Worm (Caenorhabditis elegans) whole organism, midembryonic: ENCODE measurements around the gene C08F1.12.

Experiments used
- T22C8.4 ChIP-seq: fragments of 200-800 bp; sonication (Bioruptor generic); IDR thresholded peaks from 2 replicates; pipeline ENCODE4 v1.3.6; 2022; ENCODE audit warnings: missing genetic modification characterization, missing compliant biosample characterization
- cog-1 ChIP-seq: sonication (generic microtip); optimal IDR thresholded peaks from 2 replicates; lab custom pipeline; 2016; ENCODE audit warnings: missing genetic modification characterization, missing compliant biosample characterization
- flt-1 ChIP-seq: fragments of 200-800 bp; sonication (Bioruptor generic); IDR thresholded peaks from 2 replicates; pipeline ENCODE4 v1.3.6; 2022; ENCODE audit warnings: missing genetic modification characterization, missing compliant biosample characterization
- klf-2 ChIP-seq: fragments of 200-800 bp; sonication (Bioruptor generic); conservative IDR thresholded peaks from 2 replicates; pipeline ENCODE4 v1.3.6; 2022; ENCODE audit warnings: missing genetic modification reagents, missing genetic modification characterization, missing compliant biosample characterization
- med-1 ChIP-seq: sonication (generic microtip); optimal IDR thresholded peaks from 2 replicates; lab custom pipeline; 2017; ENCODE audit warnings: missing genetic modification characterization, mild to moderate bottlenecking, missing compliant biosample characterization, antibody characterized with exemption, missing genetic modification reagents; ENCODE audit not compliant: insufficient read depth
- ref-1 ChIP-seq: fragments of 200-800 bp; sonication (Bioruptor generic); conservative IDR thresholded peaks from 2 replicates; pipeline ENCODE4 v1.3.6; 2022; ENCODE audit warnings: missing genetic modification reagents, missing genetic modification characterization, missing compliant biosample characterization
- tab-1 ChIP-seq: fragments of 200-800 bp; sonication (Bioruptor generic); IDR thresholded peaks from 2 replicates; pipeline ENCODE4 v1.3.6; 2022; ENCODE audit warnings: missing genetic modification characterization, missing compliant biosample characterization
- ztf-23 ChIP-seq: fragments of 200-800 bp; sonication (Bioruptor generic); IDR thresholded peaks from 2 replicates; pipeline ENCODE4 v1.3.6; 2022; ENCODE audit warnings: missing genetic modification reagents, missing genetic modification characterization, missing compliant biosample characterization
- ztf-29 ChIP-seq: fragments of 200-800 bp; sonication (Bioruptor generic); IDR thresholded peaks from 2 replicates; pipeline ENCODE4 v1.3.6; 2022; ENCODE audit warnings: missing genetic modification reagents, missing genetic modification characterization, missing compliant biosample characterization

DNA sequence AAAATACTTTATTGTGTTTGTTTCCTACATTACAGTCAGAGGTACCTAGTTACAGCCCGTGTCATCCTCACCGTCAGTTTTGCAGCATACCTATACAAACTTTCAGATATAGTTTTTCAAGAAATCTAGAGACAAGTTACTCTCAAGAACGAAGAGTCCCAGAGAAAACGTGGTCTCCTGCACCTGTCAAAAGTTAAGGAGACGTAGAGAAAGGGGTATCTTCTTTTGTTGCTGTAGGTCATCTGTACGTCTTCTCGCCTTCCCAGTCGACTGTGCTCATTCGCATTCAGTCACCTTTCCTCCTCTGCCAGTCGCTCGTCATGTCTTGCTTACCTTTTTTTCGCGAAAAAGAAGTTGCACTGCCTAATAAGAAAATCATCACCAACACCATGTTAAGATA, 44.7 kb downstream of the C08F1.12 start, which contains the start of gene F36H5.4:
- TF ChIP-seq flt-1 (no peak), tab-1 (GFP tag; lab: Robert Waterston, UW) (no peak), cog-1 (tag; lab: Kevin White, UChicago) (no peak), klf-2 (GFP tag; lab: Robert Waterston, UW) (no peak), ref-1 (GFP tag; lab: Robert Waterston, UW) (no peak), ztf-23 (GFP tag; lab: Robert Waterston, UW) (no peak), med-1 (GFP tag; lab: Kevin White, UChicago) (no peak), ztf-29 (GFP tag; lab: Robert Waterston, UW) (no peak), T22C8.4 (GFP tag; lab: Robert Waterston, UW) (no peak)
